Fruit fly (Drosophila melanogaster) Kc167 (cell line): ENCODE results near the gene jub.

Source experiments
- Myc ChIP-seq: fragments of >200 bp; optimal IDR thresholded peaks from 2 replicates; lab custom pipeline; 2017; ENCODE audit warnings: missing external identifiers
- Sin3A ChIP-seq: fragments of >200 bp; optimal IDR thresholded peaks from 2 replicates; lab custom pipeline; 2018; ENCODE audit warnings: missing external identifiers
- h ChIP-seq: fragments of >200 bp; optimal IDR thresholded peaks from 3 replicates; lab custom pipeline; 2018; ENCODE audit warnings: missing external identifiers
- insv ChIP-seq: fragments of >200 bp; optimal IDR thresholded peaks from 3 replicates; lab custom pipeline; 2018; ENCODE audit warnings: missing external identifiers
- psq ChIP-seq: fragments of >200 bp; optimal IDR thresholded peaks from 2 replicates; lab custom pipeline; 2017; ENCODE audit warnings: missing external identifiers
- ttk ChIP-seq: sonication (Bioruptor generic); optimal IDR thresholded peaks from 2 replicates; lab custom pipeline; 2017; ENCODE audit warnings: missing external identifiers

The jub gene

DNA sequence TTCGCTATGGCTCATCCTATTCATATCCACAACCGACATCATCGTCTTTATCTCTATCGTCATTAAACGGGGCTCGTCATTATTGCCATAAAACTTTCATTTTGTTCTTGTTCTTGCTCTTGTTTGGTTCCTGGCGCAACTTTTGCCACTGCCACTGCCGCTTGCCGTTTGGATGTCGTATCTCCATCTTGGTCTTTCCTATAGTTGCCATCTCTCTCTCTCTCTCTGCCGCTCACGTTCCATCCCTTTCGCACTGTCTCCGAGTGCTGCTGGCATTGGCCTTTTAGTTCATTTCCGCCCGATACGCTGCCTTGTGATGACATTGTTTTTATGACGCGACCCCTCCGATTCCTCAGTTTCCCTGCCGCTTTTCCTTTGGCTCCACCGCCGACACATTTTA, 37.7 kb downstream of the jub start:
- TF ChIP-seq h (lab: Kevin White, UChicago) (no peak), Sin3A (lab: Kevin White, UChicago) (no peak), Myc (no peak)

DNA sequence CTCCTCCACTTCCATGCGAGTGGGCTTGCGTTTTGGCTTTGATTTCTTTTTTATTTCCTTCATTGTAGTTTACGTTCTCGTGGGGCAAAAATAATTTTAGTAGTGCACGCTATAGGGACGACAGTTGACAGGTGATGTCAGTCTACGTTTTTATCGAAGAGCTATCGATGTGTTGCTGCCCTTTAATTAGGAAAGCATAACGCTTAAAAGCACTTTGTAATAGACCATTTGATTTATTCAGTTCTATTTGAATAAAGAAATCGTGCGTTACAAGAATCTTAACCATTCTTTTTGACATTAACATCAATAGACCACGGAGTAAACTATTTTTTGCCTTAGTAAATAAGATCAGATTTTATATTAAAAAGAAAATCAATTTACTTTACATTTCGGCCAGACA, 39.1 kb downstream of the jub start, which contains the start of gene CG10993:
TSS of gene CG10993 (minus strand) at position 101 of the 400 bp plus-strand sequence.
- TF ChIP-seq ttk (no peak), Myc (no peak), psq (lab: Kevin White, UChicago) (no peak), h (lab: Kevin White, UChicago) (no peak)

DNA sequence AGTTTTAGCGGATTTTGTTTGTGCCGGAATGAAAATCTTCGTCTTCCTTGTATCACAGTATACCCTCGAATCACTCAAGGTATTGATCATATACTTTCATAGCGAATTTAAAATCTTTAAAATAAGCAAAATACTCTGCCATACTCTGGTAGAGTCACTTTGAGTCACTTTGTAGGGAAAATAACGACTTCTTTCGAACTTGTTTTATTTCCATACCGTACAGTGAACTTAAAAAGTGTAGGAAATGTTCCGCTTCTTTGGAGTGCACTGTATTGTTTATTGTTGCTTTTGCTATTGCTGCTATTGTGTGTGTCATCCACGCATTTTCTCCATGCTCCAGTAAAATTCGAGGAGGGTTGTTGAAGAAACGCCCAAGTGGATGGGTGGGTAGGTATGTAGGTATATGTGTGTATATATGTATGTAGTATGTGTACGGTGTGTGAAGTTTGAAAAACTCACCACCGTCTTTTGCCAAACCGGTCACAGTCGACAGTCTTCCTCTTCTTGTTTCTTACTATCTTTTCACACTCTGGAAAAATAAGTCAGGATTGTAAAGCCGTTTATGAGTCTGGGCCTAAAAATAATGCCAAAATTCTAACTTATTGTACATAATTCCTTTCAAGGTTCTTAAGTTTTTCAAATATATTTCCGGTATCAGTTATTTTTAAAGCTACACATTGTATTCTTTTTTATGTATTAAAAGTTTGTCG, 41.0 kb downstream of the jub start:
- TF ChIP-seq Sin3A (lab: Kevin White, UChicago): no peak
- TF ChIP-seq insv (lab: Kevin White, UChicago): no peak
- TF ChIP-seq Myc: no peak
- TF ChIP-seq h (lab: Kevin White, UChicago): no peak

DNA sequence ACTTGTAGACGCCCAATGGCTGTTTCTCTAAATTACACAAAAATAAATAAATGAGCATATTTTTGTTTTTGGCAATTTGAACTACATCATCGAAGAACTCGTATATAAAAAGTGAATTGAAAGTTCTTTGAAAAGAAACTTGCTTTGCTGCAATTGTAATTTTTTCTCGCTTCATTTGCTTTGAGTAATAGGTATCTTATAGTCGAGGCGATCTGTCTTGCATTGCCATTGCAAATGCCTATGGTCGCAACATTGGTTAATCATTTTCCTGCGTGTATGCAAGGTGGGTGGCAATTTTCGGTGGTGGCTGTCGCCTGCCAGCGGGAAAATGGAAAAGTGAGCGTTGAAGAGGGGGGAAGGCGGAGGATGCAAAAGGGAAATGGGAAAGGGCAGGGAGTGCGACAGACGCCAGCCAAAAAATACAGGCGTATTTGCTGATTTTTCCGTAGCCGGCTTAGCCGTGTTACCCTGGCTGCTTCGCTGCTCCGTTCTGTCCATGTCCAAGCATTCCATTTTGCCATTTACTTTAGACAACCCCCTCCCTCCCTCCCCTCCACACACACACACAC, 42.8 kb downstream of the jub start:
- TF ChIP-seq insv (lab: Kevin White, UChicago) (no peak), h (lab: Kevin White, UChicago) (no peak), psq (lab: Kevin White, UChicago) (no peak), Sin3A (lab: Kevin White, UChicago) (no peak), ttk (no peak), Myc (no peak)

DNA sequence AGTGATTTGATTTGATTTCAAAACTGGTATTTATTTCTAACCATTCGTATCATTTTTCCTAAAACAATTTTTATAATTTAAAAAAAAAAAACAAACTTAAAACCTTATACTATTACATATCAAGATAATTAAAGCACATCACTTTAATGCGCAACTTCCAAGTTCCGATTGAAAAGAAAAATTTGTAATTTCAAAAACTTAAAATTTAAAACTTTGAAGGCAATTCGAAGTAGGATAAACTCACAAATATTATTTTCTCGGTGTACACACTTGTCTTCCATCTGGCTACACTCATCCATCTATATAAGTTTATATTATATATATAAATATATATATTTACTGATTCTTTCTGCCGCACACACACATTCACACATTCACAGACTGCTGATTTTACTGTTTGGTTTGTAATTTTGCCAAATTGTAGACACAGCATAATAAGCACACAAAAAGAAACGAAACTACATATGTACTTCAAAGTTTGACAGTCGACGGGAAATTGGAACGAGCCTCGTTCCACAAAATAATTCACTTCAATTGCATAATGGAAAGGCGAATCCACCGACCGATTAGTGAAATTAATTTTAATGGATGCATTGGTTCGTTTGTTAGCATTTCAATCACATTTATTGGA, 44.0 kb downstream of the jub start:
- TF ChIP-seq insv (lab: Kevin White, UChicago): no peak
- TF ChIP-seq h (lab: Kevin White, UChicago): no peak
- TF ChIP-seq Myc: no peak
- TF ChIP-seq ttk: no peak
- TF ChIP-seq psq (lab: Kevin White, UChicago): no peak
- no peak for TF ChIP-seq Sin3A (lab: Kevin White, UChicago)

DNA sequence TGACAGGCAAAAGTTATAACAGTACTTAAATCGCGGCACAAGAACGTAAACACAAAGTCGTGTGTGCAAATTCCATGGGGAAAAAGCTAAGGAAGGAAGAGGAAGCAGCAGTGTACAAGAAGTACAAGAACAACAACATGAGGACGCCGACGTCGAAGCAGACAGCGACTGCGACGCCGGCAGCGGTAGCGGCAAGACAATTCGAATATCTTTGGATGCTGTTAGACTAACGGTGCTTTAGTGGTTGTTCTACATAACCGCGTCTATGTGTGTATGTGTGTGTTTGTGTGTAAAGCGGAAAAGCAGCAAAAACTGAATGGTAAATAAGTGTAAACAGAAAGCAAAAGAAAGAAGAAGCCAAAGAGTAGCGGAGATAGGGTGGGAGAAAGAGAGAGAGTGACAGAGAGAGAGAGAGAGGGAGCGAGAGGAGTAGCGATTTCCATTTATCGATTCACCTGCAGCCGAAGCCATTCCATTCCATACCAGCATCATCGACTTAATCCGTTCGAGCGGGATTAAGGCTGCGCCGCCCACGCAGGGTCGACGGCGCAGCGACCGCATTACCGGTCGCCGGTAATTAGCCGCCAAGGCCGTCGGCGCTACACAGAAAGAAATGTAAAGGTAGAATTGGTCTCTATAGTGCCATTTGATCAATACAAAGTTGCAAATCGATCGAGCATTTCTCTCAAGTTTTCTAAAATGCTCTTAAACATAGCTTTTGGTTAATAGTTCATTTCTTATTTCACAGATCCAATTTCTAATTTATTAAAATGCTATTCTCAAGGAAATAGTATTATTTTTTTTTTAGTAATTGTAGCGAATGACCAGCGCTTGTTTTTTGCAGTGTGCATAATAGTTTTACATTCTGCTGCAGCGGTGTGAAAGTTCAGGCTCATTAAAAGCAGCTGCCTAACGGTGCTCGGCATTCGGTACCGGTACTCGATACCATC, 45.9 kb downstream of the jub start:
- no peak for TF ChIP-seq psq (lab: Kevin White, UChicago)
- TF ChIP-seq ttk: no peak
- TF ChIP-seq h (lab: Kevin White, UChicago): no peak
- TF ChIP-seq insv (lab: Kevin White, UChicago): no peak
- TF ChIP-seq Sin3A (lab: Kevin White, UChicago): no peak
- no peak for TF ChIP-seq Myc

DNA sequence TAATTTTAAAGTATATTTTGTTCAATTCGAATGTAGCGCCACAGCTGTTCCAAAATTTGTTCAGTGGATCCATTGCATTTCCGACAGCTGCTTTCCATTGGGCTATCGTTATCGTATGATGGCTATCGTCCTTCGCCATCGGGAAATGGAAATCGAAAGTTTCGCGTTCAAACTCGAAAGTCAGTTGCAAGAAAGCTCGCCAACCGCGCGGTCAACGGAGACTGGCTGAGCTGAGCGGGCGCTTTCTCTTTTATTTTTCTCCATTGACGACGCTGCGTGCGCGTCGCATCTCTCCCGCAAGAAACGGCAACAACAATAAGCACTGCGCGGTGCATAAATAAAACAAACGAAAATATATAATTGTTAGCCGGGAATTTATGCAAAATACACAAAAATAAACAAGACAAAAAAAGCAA, 46.6 kb downstream of the jub start, which contains the start of gene inaE:
TSS of gene inaE (plus strand) at position 181 of the 416 bp plus-strand sequence.
- TF ChIP-seq Myc: no peak
- TF ChIP-seq Sin3A (lab: Kevin White, UChicago): no peak
- TF ChIP-seq h (lab: Kevin White, UChicago): no peak
- TF ChIP-seq ttk: no peak
- TF ChIP-seq psq (lab: Kevin White, UChicago): no peak
- no peak for TF ChIP-seq insv (lab: Kevin White, UChicago)

DNA sequence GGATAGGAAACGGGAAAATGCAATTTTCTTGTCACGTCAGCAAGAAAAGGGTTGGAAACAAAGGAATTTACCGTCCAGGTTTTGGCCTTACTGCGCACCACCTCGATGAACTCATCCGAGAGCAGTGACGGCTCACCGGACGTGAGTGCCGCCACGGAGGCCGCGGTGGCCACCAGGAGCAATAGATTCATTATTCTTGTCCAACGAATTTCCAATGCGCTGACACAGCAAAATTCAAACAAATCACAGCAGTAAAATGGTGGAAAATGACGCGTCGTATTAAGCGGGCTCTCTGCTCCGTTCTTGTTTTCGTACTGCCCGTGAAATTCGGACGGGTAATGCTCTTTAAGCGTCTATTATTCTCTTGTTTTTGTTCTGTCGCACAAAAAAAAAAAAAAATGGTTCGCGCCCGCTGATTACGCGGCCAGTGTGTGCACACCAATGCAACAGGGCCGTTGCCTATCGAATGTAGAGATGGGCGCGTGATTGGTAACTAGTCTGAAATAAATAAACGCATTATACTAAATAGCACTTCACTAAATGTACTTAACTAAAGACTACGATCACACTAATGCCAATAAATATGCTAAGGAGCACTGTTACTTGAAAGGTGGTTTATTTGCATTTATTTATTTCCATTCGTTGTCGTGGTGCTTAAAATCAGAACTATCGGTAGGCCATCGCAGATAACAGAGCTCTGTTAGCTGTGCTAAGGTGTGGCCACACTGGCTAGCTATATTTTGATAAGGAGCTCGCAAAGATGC, 48.2 kb downstream of the jub start, which contains the start of the genes CtsB and amrt:
TSS of gene CtsB (minus strand) at position 432 of the 764 bp plus-strand sequence.
TSS of gene amrt (plus strand) at position 721 of the 764 bp plus-strand sequence.
- TF ChIP-seq ttk (no peak), insv (lab: Kevin White, UChicago) (no peak), Sin3A (lab: Kevin White, UChicago) (peak; percentile 11), psq (lab: Kevin White, UChicago) (no peak), h (lab: Kevin White, UChicago) (no peak), Myc (no peak)

DNA sequence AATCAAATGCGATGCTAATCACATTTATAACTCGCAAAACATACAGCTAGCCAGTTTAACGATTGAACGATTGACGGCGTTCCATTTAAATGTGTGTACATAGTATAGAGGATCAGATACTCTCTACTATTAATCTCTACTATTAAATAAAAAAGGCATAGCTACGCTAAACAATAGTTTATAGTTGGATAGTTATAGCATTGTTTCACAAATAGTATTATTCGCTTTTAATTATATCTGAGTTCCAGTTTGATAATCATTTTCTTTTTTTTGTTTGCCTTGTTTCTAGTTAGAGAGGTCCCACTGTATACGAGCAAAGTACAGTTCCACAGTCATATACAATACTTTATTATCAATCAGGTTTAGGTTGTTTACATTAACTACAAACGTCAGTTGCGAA, 50.4 kb downstream of the jub start:
- TF ChIP-seq insv (lab: Kevin White, UChicago) (no peak), Sin3A (lab: Kevin White, UChicago) (no peak), ttk (no peak), h (lab: Kevin White, UChicago) (no peak), psq (lab: Kevin White, UChicago) (no peak), Myc (no peak)

DNA sequence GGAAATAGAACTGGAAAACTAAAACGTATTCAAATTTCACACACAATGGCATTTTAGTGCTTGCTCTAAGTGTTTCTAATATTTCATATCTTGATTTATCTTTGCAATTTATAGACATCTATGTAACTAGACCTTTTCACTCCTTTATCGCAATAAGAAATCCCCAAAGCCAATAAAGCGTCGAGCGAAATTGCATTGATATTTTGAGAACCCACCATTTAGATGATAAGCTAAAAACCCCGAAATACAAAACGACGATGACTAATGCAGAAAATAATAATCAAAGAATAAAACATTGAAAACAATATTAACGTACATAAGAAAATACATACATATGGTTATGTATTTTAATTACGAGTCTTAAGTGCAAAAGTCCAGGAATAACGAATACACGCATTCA, 51.5 kb downstream of the jub start:
- TF ChIP-seq psq (lab: Kevin White, UChicago) (no peak), ttk (no peak), insv (lab: Kevin White, UChicago) (no peak), Sin3A (lab: Kevin White, UChicago) (no peak), h (lab: Kevin White, UChicago) (no peak), Myc (no peak)
